Fruit fly (Drosophila melanogaster): ENCODE measurements around the gene Ak3.

dm6 chr3R:10842422-10842821 lies 47.0 kb downstream of the Ak3 start:
- TF ChIP-seq EcR (GFP tag; optimal IDR thresholded peaks at IDR 0.05) (no peak), psq (optimal IDR thresholded peaks at IDR 0.05) (no peak), CG8478 (optimal IDR thresholded peaks at IDR 0.05) (no peak), usp (GFP tag; optimal IDR thresholded peaks at IDR 0.05) (no peak), pan (optimal IDR thresholded peaks at IDR 0.05) (no peak)
